Fruit fly (Drosophila melanogaster): Measurements from ENCODE around the gene CG2256.

Gene CG2256

DNA sequence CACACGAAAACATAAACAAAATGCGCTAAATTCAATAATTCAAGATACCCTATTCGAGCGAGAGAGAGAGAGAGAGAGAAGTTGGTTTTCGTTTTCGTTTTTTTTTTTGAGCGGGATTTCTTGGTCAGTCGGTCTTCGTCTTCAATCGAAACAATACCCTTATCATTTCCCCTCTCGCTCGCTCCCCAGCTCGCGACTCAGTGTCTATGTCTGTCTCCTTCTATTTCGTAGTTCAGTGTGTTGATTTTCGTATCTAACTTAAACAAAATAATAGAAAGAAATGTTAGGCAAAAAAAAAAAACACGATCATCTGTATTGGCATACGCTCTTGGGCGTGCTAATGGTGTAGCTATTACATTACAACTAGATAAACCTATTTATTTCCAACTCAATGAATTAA, 37.7 kb downstream of the CG2256 start:
- TF ChIP-seq CG17801 (GFP tag; optimal IDR thresholded peaks at IDR 0.05; ENCODE audit: partially characterized antibody): no peak

DNA sequence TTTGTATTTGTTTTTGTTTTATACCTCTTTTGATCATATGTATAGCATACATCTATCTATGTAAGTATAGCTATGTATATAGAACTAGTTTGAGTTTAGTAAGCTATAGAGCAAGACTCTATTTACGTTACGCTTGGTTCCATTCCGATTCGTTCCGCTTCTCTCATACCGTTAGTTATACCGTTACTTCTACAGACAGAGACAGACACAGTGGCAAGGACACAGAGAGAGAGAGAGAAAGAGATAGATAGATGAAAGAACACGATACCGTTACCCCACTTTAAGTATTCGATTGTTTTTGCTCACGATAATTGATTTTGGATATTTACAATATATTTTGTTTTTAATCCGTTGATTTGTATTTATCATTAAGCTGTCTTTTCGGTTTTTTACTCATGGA, 40.5 kb downstream of the CG2256 start:
- TF ChIP-seq CG17801 (GFP tag; optimal IDR thresholded peaks at IDR 0.05; ENCODE audit: partially characterized antibody): no peak

DNA sequence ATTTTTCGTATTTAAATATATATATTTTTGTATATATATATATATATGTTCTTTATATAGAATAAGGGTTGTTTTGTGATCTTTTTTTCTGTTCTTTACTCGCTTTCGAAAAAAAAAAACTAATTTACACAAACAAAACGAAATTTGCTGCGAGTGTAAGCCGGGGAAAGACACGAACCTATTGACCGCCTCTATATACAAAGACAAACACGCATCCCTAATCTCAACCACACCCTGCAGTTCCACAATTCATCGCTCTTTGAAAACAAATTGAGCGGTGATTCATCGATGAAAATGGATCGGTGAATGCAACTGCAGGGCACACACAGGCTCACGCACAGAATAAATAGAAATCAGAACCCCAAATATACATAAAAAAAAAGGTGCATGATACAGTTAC, 48.1 kb downstream of the CG2256 start:
- no peak for TF ChIP-seq CG17801 (GFP tag; optimal IDR thresholded peaks at IDR 0.05; ENCODE audit: partially characterized antibody)

DNA sequence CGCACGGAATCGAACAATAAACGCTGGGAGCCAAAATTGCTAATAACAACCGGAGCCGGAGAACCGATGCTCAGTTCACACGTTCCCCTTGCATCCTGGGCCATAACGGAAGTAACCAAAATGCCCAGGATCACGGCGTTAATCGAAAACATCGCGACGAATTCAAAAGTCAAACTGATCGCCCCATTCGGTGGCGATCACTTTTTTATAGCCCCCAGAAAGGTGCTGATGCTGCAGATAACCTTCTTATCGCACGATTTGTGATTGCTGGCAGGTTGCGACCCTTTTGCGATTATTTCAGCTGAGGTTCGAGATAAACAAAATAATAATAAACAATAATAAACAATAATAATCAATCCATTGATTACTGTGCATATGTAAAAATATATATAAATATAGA, 49.7 kb downstream of the CG2256 start, which contains the start of gene CG2233:
CG2233 (minus strand) TSS at position 184 of the 400 bp plus-strand sequence.
- TF ChIP-seq CG17801 (GFP tag; optimal IDR thresholded peaks at IDR 0.05; ENCODE audit: partially characterized antibody): no peak
